Fruit fly (Drosophila melanogaster) whole organism: ENCODE measurements around the gene Desat1.

Experiments used
- pan ChIP-seq: fragments of >200 bp; optimal IDR thresholded peaks from 2 replicates; lab custom pipeline; 2017
- psq ChIP-seq: fragments of >200 bp; optimal IDR thresholded peaks from 2 replicates; lab custom pipeline; 2017

dm6 chr3R:12401672-12402296 is 37.6 kb upstream of the Desat1 start, which contains the start of gene DNAlig3:
- TF ChIP-seq pan (lab: Kevin White, UChicago) (no peak), psq (lab: Kevin White, UChicago) (no peak)
